Worm (Caenorhabditis elegans): ENCODE data around the gene srh-281.

- no peak for TF ChIP-seq snpc-4 (tag; optimal IDR thresholded peaks at IDR 0.05)
- no peak for TF ChIP-seq pha-4 (tag; optimal IDR thresholded peaks at IDR 0.05)
- no peak for TF ChIP-seq fos-1 (tag; optimal IDR thresholded peaks at IDR 0.05)
- no peak for TF ChIP-seq nhr-77 (tag; optimal IDR thresholded peaks at IDR 0.05)
- no peak for TF ChIP-seq skn-1 (tag; optimal IDR thresholded peaks at IDR 0.05)
- no peak for TF ChIP-seq nhr-12 (tag; optimal IDR thresholded peaks at IDR 0.05)
- TF ChIP-seq fkh-10 (GFP tag; optimal IDR thresholded peaks at IDR 0.05), result no peak
These were observed 26.9 kb upstream of the srh-281 start, which contains the start of gene F10A3.12 for ce11 chrV:16163719-16164118.

Data from whole organism, L3 larva.